Fruit fly (Drosophila melanogaster) whole organism, prepupa: ENCODE measurements around the gene CG7149.

Experiments
- CG10631 ChIP-seq: fragments of 200-800 bp; sonication (Bioruptor generic); optimal IDR thresholded peaks from 2 replicates; lab custom pipeline; 2016; ENCODE audit warnings: missing biosample characterization, missing genetic modification characterization
- CG10669 ChIP-seq: fragments of 200-800 bp; sonication (Bioruptor generic); optimal IDR thresholded peaks from 3 replicates; lab custom pipeline; 2018; ENCODE audit warnings: missing biosample characterization, mild to moderate bottlenecking, missing genetic modification characterization, moderate library complexity
- CG11294 ChIP-seq: fragments of 200-800 bp; sonication (Bioruptor generic); IDR thresholded peaks from 2 replicates; pipeline ENCODE4 v1.3.6; 2022; ENCODE audit warnings: missing biosample characterization, missing genetic modification characterization
- CG11762 ChIP-seq: fragments of 200-800 bp; sonication (Bioruptor generic); optimal IDR thresholded peaks from 3 replicates; lab custom pipeline; 2016; ENCODE audit warnings: missing biosample characterization, missing genetic modification characterization; ENCODE audit not compliant: insufficient read depth
- CG11902 ChIP-seq: fragments of 200-800 bp; sonication (Bioruptor generic); optimal IDR thresholded peaks from 3 replicates; lab custom pipeline; 2016; ENCODE audit warnings: missing biosample characterization, missing genetic modification characterization
- CG15336 ChIP-seq: fragments of 200-800 bp; sonication (Bioruptor generic); IDR thresholded peaks from 2 replicates; pipeline ENCODE4 v1.3.6; 2022; ENCODE audit warnings: missing biosample characterization, missing genetic modification characterization
- CG16779 ChIP-seq: fragments of 200-800 bp; sonication (Bioruptor generic); optimal IDR thresholded peaks from 3 replicates; lab custom pipeline; 2017; ENCODE audit warnings: missing biosample characterization, mild to moderate bottlenecking, missing genetic modification characterization
- CG3032 ChIP-seq: fragments of 200-800 bp; optimal IDR thresholded peaks from 2 replicates; lab custom pipeline; 2019; ENCODE audit warnings: missing biosample characterization, mild to moderate bottlenecking, missing genetic modification characterization, moderate library complexity
- CG31627 ChIP-seq: fragments of 200-800 bp; sonication (Bioruptor generic); optimal IDR thresholded peaks from 3 replicates; lab custom pipeline; 2016; ENCODE audit warnings: missing biosample characterization, missing genetic modification characterization
- CG34406 ChIP-seq: fragments of 200-800 bp; sonication (Bioruptor generic); optimal IDR thresholded peaks from 3 replicates; lab custom pipeline; 2016; ENCODE audit warnings: missing biosample characterization, missing genetic modification characterization
- CG3919 ChIP-seq: fragments of 200-800 bp; sonication (Bioruptor generic); optimal IDR thresholded peaks from 3 replicates; lab custom pipeline; 2016; ENCODE audit warnings: missing biosample characterization, missing genetic modification characterization
- CG6276 ChIP-seq: fragments of 200-800 bp; sonication (Bioruptor generic); optimal IDR thresholded peaks from 2 replicates; lab custom pipeline; 2017; ENCODE audit warnings: missing biosample characterization, mild to moderate bottlenecking, missing genetic modification characterization
- CG6792 ChIP-seq: fragments of 200-800 bp; sonication (Bioruptor generic); optimal IDR thresholded peaks from 3 replicates; lab custom pipeline; 2016; ENCODE audit warnings: missing biosample characterization, missing genetic modification characterization
- CG6808 ChIP-seq: fragments of 200-800 bp; sonication (Bioruptor generic); optimal IDR thresholded peaks from 3 replicates; lab custom pipeline; 2017; ENCODE audit warnings: missing biosample characterization, missing genetic modification characterization, mild to moderate bottlenecking, moderate library complexity, missing genetic modification reagents
- CG8119 ChIP-seq: fragments of 200-800 bp; sonication (Bioruptor generic); IDR thresholded peaks from 3 replicates; pipeline ENCODE4 v1.3.6; 2022; ENCODE audit warnings: missing biosample characterization, missing genetic modification characterization
- Eip78C ChIP-seq: fragments of 200-800 bp; sonication (Bioruptor generic); peaks from one replicate; lab custom pipeline; 2016; ENCODE audit warnings: missing biosample characterization, missing genetic modification characterization
- Eip93F ChIP-seq: fragments of 200-800 bp; sonication (Bioruptor generic); optimal IDR thresholded peaks from 2 replicates; lab custom pipeline; 2016; ENCODE audit warnings: missing biosample characterization, mild to moderate bottlenecking, missing genetic modification characterization
- Ets96B ChIP-seq: fragments of 200-800 bp; optimal IDR thresholded peaks from 2 replicates; lab custom pipeline; 2019; ENCODE audit warnings: missing biosample characterization, mild to moderate bottlenecking, missing genetic modification characterization, moderate library complexity
- Gug ChIP-seq: fragments of 200-800 bp; sonication (Bioruptor generic); IDR thresholded peaks from 2 replicates; pipeline ENCODE4 v1.3.6; 2022; ENCODE audit warnings: missing biosample characterization, missing genetic modification characterization
- Hr39 ChIP-seq: fragments of 200-800 bp; sonication (Bioruptor generic); optimal IDR thresholded peaks from 2 replicates; lab custom pipeline; 2016; ENCODE audit warnings: missing biosample characterization, missing genetic modification characterization
- Hr4 ChIP-seq: fragments of 200-800 bp; sonication (Bioruptor generic); optimal IDR thresholded peaks from 3 replicates; lab custom pipeline; 2016; ENCODE audit warnings: missing biosample characterization, missing genetic modification characterization
- OdsH ChIP-seq: fragments of 200-800 bp; sonication (Bioruptor generic); optimal IDR thresholded peaks from 3 replicates; lab custom pipeline; 2016; ENCODE audit warnings: missing biosample characterization, missing genetic modification characterization
- Smox ChIP-seq: fragments of 200-800 bp; sonication (Bioruptor generic); optimal IDR thresholded peaks from 3 replicates; lab custom pipeline; 2016; ENCODE audit warnings: missing biosample characterization, missing genetic modification characterization
- Sox14 ChIP-seq: fragments of 200-800 bp; sonication (Bioruptor generic); optimal IDR thresholded peaks from 3 replicates; lab custom pipeline; 2016; ENCODE audit warnings: missing biosample characterization, missing genetic modification characterization
- Sox15 ChIP-seq: fragments of 200-800 bp; sonication (Bioruptor generic); optimal IDR thresholded peaks from 3 replicates; lab custom pipeline; 2016; ENCODE audit warnings: missing biosample characterization, missing genetic modification characterization
- dac ChIP-seq: fragments of 200-800 bp; sonication (Bioruptor generic); optimal IDR thresholded peaks from 2 replicates; lab custom pipeline; 2017; ENCODE audit warnings: missing biosample characterization, mild to moderate bottlenecking, missing genetic modification characterization
- dsx ChIP-seq: fragments of 200-800 bp; optimal IDR thresholded peaks from 3 replicates; lab custom pipeline; 2019; ENCODE audit warnings: missing biosample characterization, mild to moderate bottlenecking, missing genetic modification characterization, moderate library complexity; ENCODE audit not compliant: poor library complexity, severe bottlenecking
- eg ChIP-seq: fragments of 200-800 bp; sonication (Bioruptor generic); IDR thresholded peaks from 3 replicates; pipeline ENCODE4 v1.3.6; 2022; ENCODE audit warnings: missing biosample characterization, missing genetic modification characterization
- esn ChIP-seq: fragments of 200-800 bp; sonication (Bioruptor generic); optimal IDR thresholded peaks from 2 replicates; lab custom pipeline; 2016; ENCODE audit warnings: missing biosample characterization, mild to moderate bottlenecking, missing genetic modification characterization, moderate library complexity
- fd59A ChIP-seq: fragments of 200-800 bp; sonication (Bioruptor generic); optimal IDR thresholded peaks from 2 replicates; lab custom pipeline; 2017; ENCODE audit warnings: missing biosample characterization, mild to moderate bottlenecking, missing genetic modification characterization, missing genetic modification reagents
- fkh ChIP-seq: fragments of 200-800 bp; sonication (Bioruptor generic); optimal IDR thresholded peaks from 3 replicates; lab custom pipeline; 2017; ENCODE audit warnings: missing biosample characterization, mild to moderate bottlenecking, missing genetic modification characterization, moderate library complexity
- lz ChIP-seq: fragments of 200-800 bp; sonication (Bioruptor generic); optimal IDR thresholded peaks from 3 replicates; lab custom pipeline; 2016; ENCODE audit warnings: missing biosample characterization, missing genetic modification characterization
- spab ChIP-seq: fragments of 200-800 bp; sonication (Bioruptor generic); optimal IDR thresholded peaks from 2 replicates; lab custom pipeline; 2017; ENCODE audit warnings: missing biosample characterization, mild to moderate bottlenecking, missing genetic modification characterization, missing genetic modification reagents
- ss ChIP-seq, 2 experiments: fragments of 200-800 bp; sonication (Bioruptor generic); optimal IDR thresholded peaks; 2 replicates in 1 of 2; 3 replicates in 1 of 2; lab custom pipeline; 2017 to 2018; ENCODE audit warnings: mild to moderate bottlenecking in 2 of 2, missing biosample characterization in 2 of 2, missing genetic modification characterization in 2 of 2, moderate library complexity in 1 of 2
- svp ChIP-seq: fragments of 200-800 bp; sonication (Bioruptor generic); peaks from one replicate; lab custom pipeline; 2016; ENCODE audit warnings: missing biosample characterization, missing genetic modification characterization
- topi ChIP-seq: fragments of 200-800 bp; sonication (Bioruptor generic); optimal IDR thresholded peaks from 3 replicates; lab custom pipeline; 2016; ENCODE audit warnings: missing biosample characterization, missing genetic modification characterization

Gene CG7149

DNA sequence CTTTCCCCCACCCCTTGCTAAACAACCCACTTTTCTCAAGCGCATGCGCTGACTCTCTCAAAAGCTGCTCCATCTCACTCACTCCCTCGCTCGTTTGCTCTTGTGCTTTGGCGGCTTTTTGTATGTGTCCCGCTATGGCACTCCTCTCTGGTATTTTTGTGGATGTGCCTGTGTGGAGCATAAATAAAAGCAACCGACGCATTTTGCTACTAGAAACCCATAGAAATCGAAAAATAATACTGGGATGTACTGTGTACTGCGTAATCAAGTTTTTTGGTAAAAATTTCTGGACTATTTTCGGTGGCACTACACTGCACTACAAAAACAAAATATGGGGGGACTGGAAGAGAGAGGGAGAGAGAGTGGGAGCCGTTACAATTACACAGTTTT lies 19.3 kb upstream of the CG7149 start (continued):
- TF ChIP-seq Smox (GFP tag; lab: Kevin White, UChicago) (no peak), Eip93F (no peak), spab (GFP tag; lab: Kevin White, UChicago) (no peak), fd59A (GFP tag; lab: Kevin White, UChicago) (no peak), Sox14 (peak; percentile 35), fkh (peak; percentile 93), ss (GFP tag; optimal IDR thresholded peaks at IDR 0.05; lab: Kevin White, UChicago) (peak in 1 of 2 experiments; percentile 48), CG10631 (GFP tag; lab: Kevin White, UChicago) (no peak), svp (GFP tag; lab: Kevin White, UChicago) (no peak), Ets96B (tag; lab: Kevin White, UChicago) (no peak)

DNA sequence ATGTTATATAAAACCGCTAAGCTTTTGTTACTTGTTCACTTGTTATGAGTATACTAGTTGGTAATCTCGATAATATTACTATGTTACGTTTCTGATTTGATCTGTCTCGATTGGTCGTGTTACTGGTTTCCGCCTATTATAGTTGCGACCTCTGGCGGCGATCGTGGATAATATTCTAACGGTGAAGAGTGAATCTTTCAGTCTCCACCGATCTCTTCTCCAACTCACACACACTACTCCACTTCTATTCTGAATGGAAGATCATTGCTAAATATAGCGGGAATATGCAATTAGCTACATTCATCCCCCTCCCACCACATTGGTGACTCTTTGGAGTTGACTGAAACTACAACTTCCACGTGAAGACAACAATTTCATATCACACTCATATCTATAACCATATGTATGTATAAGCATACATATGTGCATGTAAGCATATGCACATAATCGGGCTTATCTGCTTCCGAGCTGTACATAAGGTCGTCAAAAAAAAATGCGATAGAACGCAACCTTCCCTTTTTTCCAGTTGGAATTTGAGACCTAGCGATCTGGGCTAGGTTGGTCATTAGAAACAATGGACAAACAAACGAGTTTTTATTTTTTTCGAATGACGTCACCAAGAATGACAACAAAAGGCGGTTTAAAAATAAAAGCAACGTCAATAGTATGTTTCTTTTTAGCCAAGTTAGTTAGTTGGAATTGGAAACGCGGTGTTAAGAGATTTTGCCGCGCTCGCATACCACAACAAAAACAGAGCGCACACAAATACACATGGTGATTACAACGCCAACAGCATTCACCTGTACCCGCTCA lies 18.7 kb upstream of the CG7149 start:
- TF ChIP-seq CG31627 (GFP tag; lab: Kevin White, UChicago), result no peak
- TF ChIP-seq ss (GFP tag; optimal IDR thresholded peaks at IDR 0.05; lab: Kevin White, UChicago), result peak in 1 of 2 experiments; percentile 47
- no peak for TF ChIP-seq CG8119 (GFP tag; lab: Robert Waterston, UW)
- TF ChIP-seq Eip78C (GFP tag; lab: Kevin White, UChicago), result no peak
- no peak for TF ChIP-seq Sox14
- TF ChIP-seq fd59A (GFP tag; lab: Kevin White, UChicago), result no peak
- peak; percentile 12 for TF ChIP-seq CG16779
- no peak for TF ChIP-seq CG6792 (GFP tag; lab: Kevin White, UChicago)
- no peak for TF ChIP-seq CG10669 (GFP tag; lab: Kevin White, UChicago)
- no peak for TF ChIP-seq svp (GFP tag; lab: Kevin White, UChicago)
- no peak for TF ChIP-seq topi (GFP tag; lab: Kevin White, UChicago)
- peak; percentile 45 for TF ChIP-seq dsx (GFP tag; lab: Kevin White, UChicago)
- TF ChIP-seq dac (GFP tag; lab: Kevin White, UChicago), result no peak
- TF ChIP-seq CG15336 (GFP tag; lab: Robert Waterston, UW), result no peak
- no peak for TF ChIP-seq eg (GFP tag; lab: Robert Waterston, UW)
- no peak for TF ChIP-seq Hr4 (GFP tag; lab: Kevin White, UChicago)
- TF ChIP-seq spab (GFP tag; lab: Kevin White, UChicago), result no peak
- TF ChIP-seq CG11294 (GFP tag; lab: Robert Waterston, UW), result peak; percentile 12; the same call in 1 of the 2 replicates
- TF ChIP-seq CG6276 (GFP tag; lab: Kevin White, UChicago), result no peak
- no peak for TF ChIP-seq esn (GFP tag; lab: Kevin White, UChicago)
- TF ChIP-seq Sox15 (GFP tag; lab: Kevin White, UChicago), result no peak
- no peak for TF ChIP-seq Gug (GFP tag; lab: Robert Waterston, UW)
- TF ChIP-seq Smox (GFP tag; lab: Kevin White, UChicago), result no peak
- TF ChIP-seq CG3919 (GFP tag; lab: Kevin White, UChicago), result no peak
- TF ChIP-seq, all 60 proteins: peak for 4

DNA sequence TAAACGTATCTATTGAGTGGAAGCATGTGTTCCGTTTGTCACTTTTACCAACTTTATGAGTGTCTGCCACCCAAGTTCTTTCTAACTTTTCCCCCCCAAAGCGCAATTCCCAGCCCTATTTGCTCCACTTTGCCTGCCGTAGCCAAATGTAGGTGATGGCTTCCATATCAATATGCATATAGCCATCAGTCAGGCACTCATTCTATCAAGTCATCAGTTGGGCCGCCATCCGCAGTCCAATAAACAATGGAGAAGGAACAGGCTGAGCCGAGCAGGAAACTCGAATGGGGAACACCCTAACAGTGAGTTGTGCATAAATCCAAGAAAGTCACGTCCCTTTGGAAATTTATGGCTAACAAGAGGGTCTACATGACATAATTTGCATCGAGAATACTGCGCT lies 17.2 kb upstream of the CG7149 start:
- TF ChIP-seq dsx (GFP tag; lab: Kevin White, UChicago), result no peak
- no peak for TF ChIP-seq CG11762 (GFP tag; lab: Kevin White, UChicago)
- TF ChIP-seq lz (GFP tag; lab: Kevin White, UChicago), result no peak
- no peak for TF ChIP-seq CG6808
- no peak for TF ChIP-seq Ets96B (tag; lab: Kevin White, UChicago)
- no peak for TF ChIP-seq eg (GFP tag; lab: Robert Waterston, UW)
- TF ChIP-seq CG34406, result no peak
- no peak for TF ChIP-seq CG10631 (GFP tag; lab: Kevin White, UChicago)
- TF ChIP-seq CG3032 (tag; lab: Kevin White, UChicago), result no peak
- TF ChIP-seq CG3919 (GFP tag; lab: Kevin White, UChicago), result no peak
- no peak for TF ChIP-seq OdsH (GFP tag; lab: Kevin White, UChicago)
- no peak for TF ChIP-seq Hr4 (GFP tag; lab: Kevin White, UChicago)
- no peak for TF ChIP-seq CG16779
- TF ChIP-seq Sox14, result no peak
- TF ChIP-seq Hr39, result no peak
- TF ChIP-seq CG11902 (GFP tag; lab: Kevin White, UChicago), result no peak
- no peak for TF ChIP-seq CG11294 (GFP tag; lab: Robert Waterston, UW)
- no peak for TF ChIP-seq Eip93F
- TF ChIP-seq CG31627 (GFP tag; lab: Kevin White, UChicago), result no peak
